Fruit fly (Drosophila melanogaster) whole organism, prepupa: ENCODE measurements around the gene AGO2.

Experiments used
- Blimp-1 ChIP-seq: fragments of 200-800 bp; sonication (Bioruptor generic); optimal IDR thresholded peaks from 3 replicates; lab custom pipeline; 2017; ENCODE audit warnings: missing biosample characterization, missing genetic modification characterization, mild to moderate bottlenecking, moderate library complexity, missing genetic modification reagents
- CG10631 ChIP-seq: fragments of 200-800 bp; sonication (Bioruptor generic); optimal IDR thresholded peaks from 2 replicates; lab custom pipeline; 2016; ENCODE audit warnings: missing biosample characterization, missing genetic modification characterization
- CG10669 ChIP-seq: fragments of 200-800 bp; sonication (Bioruptor generic); optimal IDR thresholded peaks from 3 replicates; lab custom pipeline; 2018; ENCODE audit warnings: missing biosample characterization, mild to moderate bottlenecking, missing genetic modification characterization, moderate library complexity
- CG11294 ChIP-seq: fragments of 200-800 bp; sonication (Bioruptor generic); IDR thresholded peaks from 2 replicates; pipeline ENCODE4 v1.3.6; 2022; ENCODE audit warnings: missing biosample characterization, missing genetic modification characterization
- CG11902 ChIP-seq: fragments of 200-800 bp; sonication (Bioruptor generic); optimal IDR thresholded peaks from 3 replicates; lab custom pipeline; 2016; ENCODE audit warnings: missing biosample characterization, missing genetic modification characterization
- CG15336 ChIP-seq: fragments of 200-800 bp; sonication (Bioruptor generic); IDR thresholded peaks from 2 replicates; pipeline ENCODE4 v1.3.6; 2022; ENCODE audit warnings: missing biosample characterization, missing genetic modification characterization
- CG1621 ChIP-seq: fragments of 200-800 bp; sonication (Bioruptor generic); optimal IDR thresholded peaks from 3 replicates; lab custom pipeline; 2018; ENCODE audit warnings: missing biosample characterization, mild to moderate bottlenecking, missing genetic modification characterization
- CG3032 ChIP-seq: fragments of 200-800 bp; optimal IDR thresholded peaks from 2 replicates; lab custom pipeline; 2019; ENCODE audit warnings: missing biosample characterization, mild to moderate bottlenecking, missing genetic modification characterization, moderate library complexity
- CG32006 ChIP-seq: fragments of 200-800 bp; sonication (Bioruptor generic); optimal IDR thresholded peaks from 3 replicates; lab custom pipeline; 2017; ENCODE audit warnings: missing biosample characterization, mild to moderate bottlenecking, missing genetic modification characterization
- CG3919 ChIP-seq: fragments of 200-800 bp; sonication (Bioruptor generic); optimal IDR thresholded peaks from 3 replicates; lab custom pipeline; 2016; ENCODE audit warnings: missing biosample characterization, missing genetic modification characterization
- CG4318 ChIP-seq: fragments of 200-800 bp; sonication (Bioruptor generic); optimal IDR thresholded peaks from 3 replicates; lab custom pipeline; 2017; ENCODE audit warnings: missing biosample characterization, mild to moderate bottlenecking, missing genetic modification characterization
- CG6163 ChIP-seq: fragments of 200-800 bp; sonication (Bioruptor generic); IDR thresholded peaks from 3 replicates; pipeline ENCODE4 v1.3.6; 2022; ENCODE audit warnings: missing biosample characterization, missing genetic modification characterization
- CG6276 ChIP-seq: fragments of 200-800 bp; sonication (Bioruptor generic); optimal IDR thresholded peaks from 2 replicates; lab custom pipeline; 2017; ENCODE audit warnings: missing biosample characterization, mild to moderate bottlenecking, missing genetic modification characterization
- CG6854 ChIP-seq: fragments of 200-800 bp; sonication (Bioruptor generic); optimal IDR thresholded peaks from 2 replicates; lab custom pipeline; 2017; ENCODE audit warnings: missing biosample characterization, mild to moderate bottlenecking, missing genetic modification characterization
- CG7368 ChIP-seq: fragments of 200-800 bp; sonication (Bioruptor generic); optimal IDR thresholded peaks from 3 replicates; lab custom pipeline; 2016; ENCODE audit warnings: missing biosample characterization, missing genetic modification characterization
- CG8119 ChIP-seq: fragments of 200-800 bp; sonication (Bioruptor generic); IDR thresholded peaks from 3 replicates; pipeline ENCODE4 v1.3.6; 2022; ENCODE audit warnings: missing biosample characterization, missing genetic modification characterization
- Eip75B ChIP-seq: fragments of 200-800 bp; sonication (Bioruptor generic); optimal IDR thresholded peaks from 3 replicates; lab custom pipeline; 2016; ENCODE audit warnings: missing biosample characterization, missing genetic modification characterization
- Eip78C ChIP-seq: fragments of 200-800 bp; sonication (Bioruptor generic); peaks from one replicate; lab custom pipeline; 2016; ENCODE audit warnings: missing biosample characterization, missing genetic modification characterization
- Eip93F ChIP-seq: fragments of 200-800 bp; sonication (Bioruptor generic); optimal IDR thresholded peaks from 2 replicates; lab custom pipeline; 2016; ENCODE audit warnings: missing biosample characterization, mild to moderate bottlenecking, missing genetic modification characterization
- Ets21C ChIP-seq: fragments of 200-800 bp; sonication (Bioruptor generic); optimal IDR thresholded peaks from 3 replicates; lab custom pipeline; 2016; ENCODE audit warnings: missing biosample characterization, missing genetic modification characterization
- Ets96B ChIP-seq: fragments of 200-800 bp; optimal IDR thresholded peaks from 2 replicates; lab custom pipeline; 2019; ENCODE audit warnings: missing biosample characterization, mild to moderate bottlenecking, missing genetic modification characterization, moderate library complexity
- Hr38 ChIP-seq: sonication (Bioruptor generic); optimal IDR thresholded peaks from 2 replicates; lab custom pipeline; 2016; ENCODE audit warnings: missing biosample characterization, missing genetic modification characterization
- Hr39 ChIP-seq: fragments of 200-800 bp; sonication (Bioruptor generic); optimal IDR thresholded peaks from 2 replicates; lab custom pipeline; 2016; ENCODE audit warnings: missing biosample characterization, missing genetic modification characterization
- Hr4 ChIP-seq: fragments of 200-800 bp; sonication (Bioruptor generic); optimal IDR thresholded peaks from 3 replicates; lab custom pipeline; 2016; ENCODE audit warnings: missing biosample characterization, missing genetic modification characterization
- Lpt ChIP-seq: fragments of 200-800 bp; sonication (Bioruptor generic); optimal IDR thresholded peaks from 3 replicates; lab custom pipeline; 2016; ENCODE audit warnings: missing biosample characterization, missing genetic modification characterization
- Met ChIP-seq: fragments of 200-800 bp; sonication (Bioruptor generic); optimal IDR thresholded peaks from 3 replicates; lab custom pipeline; 2016; ENCODE audit warnings: missing biosample characterization, missing genetic modification characterization
- Smox ChIP-seq: fragments of 200-800 bp; sonication (Bioruptor generic); optimal IDR thresholded peaks from 3 replicates; lab custom pipeline; 2016; ENCODE audit warnings: missing biosample characterization, missing genetic modification characterization
- Sox102F ChIP-seq: fragments of 200-800 bp; sonication (Bioruptor generic); optimal IDR thresholded peaks from 2 replicates; lab custom pipeline; 2016; ENCODE audit warnings: missing biosample characterization, mild to moderate bottlenecking, missing genetic modification characterization
- Sox14 ChIP-seq: fragments of 200-800 bp; sonication (Bioruptor generic); optimal IDR thresholded peaks from 3 replicates; lab custom pipeline; 2016; ENCODE audit warnings: missing biosample characterization, missing genetic modification characterization
- achi ChIP-seq: fragments of 200-800 bp; sonication (Bioruptor generic); optimal IDR thresholded peaks from 3 replicates; lab custom pipeline; 2016; ENCODE audit warnings: missing biosample characterization, missing genetic modification characterization
- acj6 ChIP-seq: fragments of 200-800 bp; sonication (Bioruptor generic); optimal IDR thresholded peaks from 3 replicates; lab custom pipeline; 2016; ENCODE audit warnings: missing biosample characterization, missing genetic modification characterization
- cyc ChIP-seq: fragments of 200-800 bp; sonication (Bioruptor generic); optimal IDR thresholded peaks from 3 replicates; lab custom pipeline; 2016; ENCODE audit warnings: missing biosample characterization, missing genetic modification characterization
- dsx ChIP-seq: fragments of 200-800 bp; optimal IDR thresholded peaks from 3 replicates; lab custom pipeline; 2019; ENCODE audit warnings: missing biosample characterization, mild to moderate bottlenecking, missing genetic modification characterization, moderate library complexity; ENCODE audit not compliant: poor library complexity, severe bottlenecking
- eg ChIP-seq: fragments of 200-800 bp; sonication (Bioruptor generic); IDR thresholded peaks from 3 replicates; pipeline ENCODE4 v1.3.6; 2022; ENCODE audit warnings: missing biosample characterization, missing genetic modification characterization
- esn ChIP-seq: fragments of 200-800 bp; sonication (Bioruptor generic); optimal IDR thresholded peaks from 2 replicates; lab custom pipeline; 2016; ENCODE audit warnings: missing biosample characterization, mild to moderate bottlenecking, missing genetic modification characterization, moderate library complexity
- fd85E ChIP-seq: fragments of 200-800 bp; sonication (Bioruptor generic); optimal IDR thresholded peaks from 3 replicates; lab custom pipeline; 2016; ENCODE audit warnings: missing biosample characterization, missing genetic modification characterization
- lz ChIP-seq: fragments of 200-800 bp; sonication (Bioruptor generic); optimal IDR thresholded peaks from 3 replicates; lab custom pipeline; 2016; ENCODE audit warnings: missing biosample characterization, missing genetic modification characterization
- net ChIP-seq: fragments of 200-800 bp; sonication (Bioruptor generic); optimal IDR thresholded peaks from 3 replicates; lab custom pipeline; 2016; ENCODE audit warnings: missing biosample characterization, missing genetic modification characterization
- pdm3 ChIP-seq: fragments of 200-800 bp; sonication (Bioruptor generic); optimal IDR thresholded peaks from 3 replicates; lab custom pipeline; 2016; ENCODE audit warnings: missing biosample characterization, missing genetic modification characterization
- ss ChIP-seq, 2 experiments: fragments of 200-800 bp; sonication (Bioruptor generic); optimal IDR thresholded peaks; 2 replicates in 1 of 2; 3 replicates in 1 of 2; lab custom pipeline; 2017 to 2018; ENCODE audit warnings: mild to moderate bottlenecking in 2 of 2, missing biosample characterization in 2 of 2, missing genetic modification characterization in 2 of 2, moderate library complexity in 1 of 2
- topi ChIP-seq: fragments of 200-800 bp; sonication (Bioruptor generic); optimal IDR thresholded peaks from 3 replicates; lab custom pipeline; 2016; ENCODE audit warnings: missing biosample characterization, missing genetic modification characterization
- vri ChIP-seq: fragments of 200-800 bp; sonication (Bioruptor generic); optimal IDR thresholded peaks from 3 replicates; lab custom pipeline; 2016; ENCODE audit warnings: missing biosample characterization, mild to moderate bottlenecking, missing genetic modification characterization

AGO2 gene

dm6 chr3L:15539903-15540409 is 14.0 kb upstream of the AGO2 start:
- TF ChIP-seq Ets21C (GFP tag; lab: Kevin White, UChicago), result no peak
- TF ChIP-seq CG6854 (GFP tag; lab: Kevin White, UChicago), result no peak

DNA sequence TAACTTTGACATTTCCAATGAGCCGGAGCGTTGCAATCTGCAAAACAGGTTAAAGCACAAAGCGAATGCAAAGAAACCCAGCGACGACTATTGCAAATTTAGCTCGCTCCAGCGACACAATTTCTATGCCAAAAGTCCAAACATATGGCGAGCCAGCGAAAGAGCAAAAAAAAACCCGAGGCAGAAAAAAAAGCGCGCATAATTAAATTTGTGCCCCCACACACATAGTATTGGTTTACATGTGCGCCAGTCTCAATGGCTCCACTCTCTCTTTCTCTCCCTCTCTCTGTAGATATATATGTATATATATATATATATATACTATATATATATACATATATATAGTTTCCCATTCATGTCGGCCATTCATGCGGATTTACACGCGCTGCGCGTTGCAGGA is 13.2 kb upstream of the AGO2 start:
- TF ChIP-seq achi (GFP tag; lab: Kevin White, UChicago) (no peak), acj6 (GFP tag; lab: Kevin White, UChicago) (no peak), CG15336 (GFP tag; lab: Robert Waterston, UW) (no peak), Sox14 (GFP tag; lab: Kevin White, UChicago) (no peak), eg (peak; percentile 41; the same call in 1 of the 3 replicates), Sox102F (no peak), esn (GFP tag; lab: Kevin White, UChicago) (no peak), CG8119 (GFP tag; lab: Robert Waterston, UW) (peak; percentile 64; the same call in 2 of the 3 replicates), CG7368 (GFP tag; lab: Kevin White, UChicago) (no peak), pdm3 (GFP tag; lab: Kevin White, UChicago) (no peak), Eip75B (GFP tag; lab: Kevin White, UChicago) (no peak), CG6276 (GFP tag; lab: Kevin White, UChicago) (peak; percentile 42), Hr39 (GFP tag; lab: Kevin White, UChicago) (no peak), vri (GFP tag; lab: Kevin White, UChicago) (no peak), Ets96B (tag; lab: Kevin White, UChicago) (no peak), CG1621 (tag; lab: Kevin White, UChicago) (no peak), Blimp-1 (GFP tag; lab: Kevin White, UChicago) (no peak), dsx (GFP tag; lab: Kevin White, UChicago) (no peak), cyc (GFP tag; lab: Kevin White, UChicago) (no peak), Eip93F (GFP tag; lab: Kevin White, UChicago) (no peak), Eip78C (GFP tag; lab: Kevin White, UChicago) (peak; percentile 63)

DNA sequence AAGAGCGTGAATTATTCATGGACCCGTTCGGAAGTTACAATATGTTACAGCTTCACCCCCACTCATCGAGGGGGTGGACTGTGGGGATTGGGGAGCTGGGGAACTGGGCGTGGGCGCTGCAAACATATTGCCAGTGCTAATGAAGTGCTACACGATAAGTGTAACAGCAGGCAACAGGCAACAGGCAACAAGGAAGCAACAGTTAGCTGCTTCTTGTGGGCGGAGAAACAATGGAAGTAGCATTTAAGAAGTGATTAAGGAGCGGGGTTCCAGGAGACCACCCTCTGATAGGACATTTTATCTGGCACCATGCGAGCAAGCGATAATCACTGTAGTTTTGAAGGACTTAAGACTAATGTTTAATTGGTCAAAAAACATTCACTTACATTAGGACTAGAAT is 12.6 kb upstream of the AGO2 start:
- TF ChIP-seq Smox (GFP tag; lab: Kevin White, UChicago), result no peak
- TF ChIP-seq CG6163 (GFP tag; lab: Robert Waterston, UW), result no peak
- no peak for TF ChIP-seq CG10631 (GFP tag; lab: Kevin White, UChicago)
- no peak for TF ChIP-seq net (GFP tag; lab: Kevin White, UChicago)
- TF ChIP-seq Ets96B (tag; lab: Kevin White, UChicago), result no peak

dm6 chr3L:15543049-15543448 is 10.9 kb upstream of the AGO2 start:
- TF ChIP-seq dsx (GFP tag; lab: Kevin White, UChicago) (no peak), Blimp-1 (GFP tag; lab: Kevin White, UChicago) (peak; percentile 55)
- TF ChIP-seq, all 60 proteins: peak for 1

- TF ChIP-seq lz (GFP tag; lab: Kevin White, UChicago) (no peak), topi (GFP tag; lab: Kevin White, UChicago) (no peak), pdm3 (GFP tag; lab: Kevin White, UChicago) (no peak), Eip93F (GFP tag; lab: Kevin White, UChicago) (no peak), CG3032 (tag; lab: Kevin White, UChicago) (no peak), Hr38 (GFP tag; lab: Kevin White, UChicago) (no peak), esn (GFP tag; lab: Kevin White, UChicago) (no peak), Ets21C (GFP tag; lab: Kevin White, UChicago) (no peak), Ets96B (tag; lab: Kevin White, UChicago) (no peak), CG10669 (GFP tag; lab: Kevin White, UChicago) (no peak), ss (GFP tag; optimal IDR thresholded peaks at IDR 0.05; lab: Kevin White, UChicago) (no peak), Eip78C (GFP tag; lab: Kevin White, UChicago) (peak; percentile 53), CG4318 (GFP tag; lab: Kevin White, UChicago) (no peak), Sox102F (no peak), CG32006 (GFP tag; lab: Kevin White, UChicago) (no peak), CG3919 (no peak), Lpt (GFP tag; lab: Kevin White, UChicago) (no peak), CG10631 (GFP tag; lab: Kevin White, UChicago) (no peak), CG15336 (GFP tag; lab: Robert Waterston, UW) (peak; percentile 27; the same call in 1 of the 2 replicates), Met (no peak), Hr4 (GFP tag; lab: Kevin White, UChicago) (no peak), vri (GFP tag; lab: Kevin White, UChicago) (peak; percentile 24), CG11294 (GFP tag; lab: Robert Waterston, UW) (no peak), CG11902 (GFP tag; lab: Kevin White, UChicago) (no peak), net (GFP tag; lab: Kevin White, UChicago) (no peak), fd85E (GFP tag; lab: Kevin White, UChicago) (no peak)
Observed at dm6 chr3L:15543467-15543866, 10.4 kb upstream of the AGO2 start.
